Fruit fly (Drosophila melanogaster): Measurements from ENCODE around the gene CG9682.

DNA sequence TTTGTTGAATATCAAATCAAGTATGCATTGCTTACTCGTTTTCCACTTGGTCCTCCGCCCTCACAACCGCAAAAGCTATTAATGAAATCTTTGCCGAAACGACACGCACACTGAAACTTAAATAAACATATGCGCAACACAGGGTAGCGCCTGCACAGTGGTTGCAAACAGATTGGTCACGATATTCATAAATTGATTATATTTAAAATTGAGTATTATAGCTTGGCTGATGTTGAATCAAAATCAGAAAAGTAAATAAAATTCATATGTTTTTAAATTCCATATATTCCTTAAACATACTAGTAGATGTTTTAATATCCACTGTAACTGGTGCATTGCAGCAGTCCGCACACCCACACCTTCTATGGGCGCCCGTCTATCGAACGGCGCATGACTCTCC lies 33.2 kb downstream of the CG9682 start:
- TF ChIP-seq CTCF (optimal IDR thresholded peaks at IDR 0.05) (no peak), CG8478 (optimal IDR thresholded peaks at IDR 0.05) (no peak)

All from S2 (cell line).